Fruit fly (Drosophila melanogaster): ENCODE results near the gene CG3556.

dm6 chrX:4554718-4555117, 24.7 kb downstream of the CG3556 start:
- no peak for TF ChIP-seq CG8478 (optimal IDR thresholded peaks at IDR 0.05)
- TF ChIP-seq CTCF (optimal IDR thresholded peaks at IDR 0.05), result no peak
